Worm (Caenorhabditis elegans): Measurements from ENCODE around the gene srh-73.

ce11 chrII:12508650-12509049 is 3.3 kb upstream of the srh-73 start, which contains the start of gene srh-67:
- no peak for TF ChIP-seq tbx-37 (GFP tag; conservative IDR thresholded peaks at IDR 0.05)
- no peak for TF ChIP-seq hmg-4 (GFP tag; optimal IDR thresholded peaks at IDR 0.05)
- TF ChIP-seq ama-1 (optimal IDR thresholded peaks at IDR 0.05) = no peak
- no peak for TF ChIP-seq ets-7 (tag; optimal IDR thresholded peaks at IDR 0.05)
- no peak for TF ChIP-seq tra-4 (tag; optimal IDR thresholded peaks at IDR 0.05)
- TF ChIP-seq F13C5.2 (tag; optimal IDR thresholded peaks at IDR 0.05) = no peak
- no peak for TF ChIP-seq tbx-11 (GFP tag; IDR thresholded peaks at IDR 0.05)
- TF ChIP-seq flt-1 (GFP tag; IDR thresholded peaks at IDR 0.05) = no peak
- no peak for TF ChIP-seq hmbx-1 (tag; optimal IDR thresholded peaks at IDR 0.05)
- TF ChIP-seq ceh-36 (tag; optimal IDR thresholded peaks at IDR 0.05) = no peak
- TF ChIP-seq pes-1 (GFP tag; IDR thresholded peaks at IDR 0.05) = no peak

Measured in whole organism, early embryonic.